Worm (Caenorhabditis elegans) whole organism, L3 larva: Measurements from ENCODE around the gene tatn-1.

Experiments
- R02D3.7 ChIP-seq: fragments of 150-350 bp; optimal IDR thresholded peaks from 2 replicates; lab custom pipeline; 2014; ENCODE audit warnings: missing biosample characterization, missing genetic modification characterization
- nhr-77 ChIP-seq: fragments of 150-350 bp; optimal IDR thresholded peaks from 2 replicates; lab custom pipeline; 2014; ENCODE audit warnings: missing biosample characterization, missing genetic modification characterization
- pha-4 ChIP-seq: fragments of 150-350 bp; optimal IDR thresholded peaks from 2 replicates; lab custom pipeline; 2014; ENCODE audit warnings: missing biosample characterization, missing genetic modification reagents, missing genetic modification characterization
- skn-1 ChIP-seq: fragments of 150-350 bp; optimal IDR thresholded peaks from 2 replicates; lab custom pipeline; 2014; ENCODE audit warnings: missing biosample characterization, missing genetic modification characterization
- ztf-4 ChIP-seq: fragments of 150-350 bp; optimal IDR thresholded peaks from 2 replicates; lab custom pipeline; 2014; ENCODE audit warnings: missing biosample characterization, missing genetic modification characterization

DNA sequence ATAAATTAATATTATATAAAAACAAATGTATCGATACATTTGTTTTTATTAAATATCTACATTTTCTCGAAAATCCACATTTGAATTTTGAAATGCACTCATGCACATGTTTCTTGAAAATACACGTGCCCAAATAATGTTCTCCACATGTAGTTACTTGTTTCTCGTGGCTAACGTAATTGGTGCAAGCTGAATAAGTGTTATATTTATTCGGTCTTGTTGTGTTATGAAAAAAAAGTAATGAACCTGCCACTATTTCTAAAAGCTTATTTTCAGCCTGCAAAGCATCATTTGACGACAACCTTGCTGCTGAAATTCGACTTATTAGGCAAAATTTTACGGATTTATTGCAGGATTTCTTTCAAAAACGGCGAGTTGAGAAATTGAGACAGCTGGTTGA is 22.6 kb downstream of the tatn-1 start:
- TF ChIP-seq pha-4 (tag; lab: Kevin White, UChicago) (peak; percentile 91), ztf-4 (tag; lab: Kevin White, UChicago) (no peak), R02D3.7 (no peak), skn-1 (tag; lab: Kevin White, UChicago) (peak; percentile 86), nhr-77 (peak; percentile 81)
